Worm (Caenorhabditis elegans) whole organism, L4 larva: Measurements from ENCODE around the gene irld-7.
A peak's percentile ranks its signal among the peaks of the same experiment; 100 is the strongest.

ENCODE experiments used
- F44E2.7 ChIP-seq: fragments of 200-800 bp; sonication (Bioruptor generic); IDR thresholded peaks from 2 replicates; pipeline ENCODE4 v2.1.2; 2022; ENCODE audit warnings: missing genetic modification characterization, missing compliant biosample characterization
- F49E8.2 ChIP-seq: sonication (generic microtip); optimal IDR thresholded peaks from 2 replicates; lab custom pipeline; 2016; ENCODE audit warnings: missing compliant biosample characterization, mild to moderate bottlenecking, missing genetic modification characterization, borderline replicate concordance
- Y105C5A.15 ChIP-seq: fragments of 200-800 bp; sonication (Bioruptor generic); IDR thresholded peaks from 2 replicates; pipeline ENCODE4 v1.3.6; 2022; ENCODE audit warnings: missing genetic modification characterization, missing compliant biosample characterization
- Y48G9A.11 ChIP-seq: fragments of 200-800 bp; sonication (Bioruptor generic); IDR thresholded peaks from 2 replicates; pipeline ENCODE4 v1.3.6; 2022; ENCODE audit warnings: missing genetic modification reagents, missing genetic modification characterization, missing compliant biosample characterization
- arid-1 ChIP-seq: fragments of 200-800 bp; sonication (Bioruptor generic); conservative IDR thresholded peaks from 2 replicates; pipeline ENCODE4 v1.3.6; 2022; ENCODE audit warnings: missing genetic modification reagents, missing genetic modification characterization, missing compliant biosample characterization
- attf-4 ChIP-seq: sonication (generic microtip); optimal IDR thresholded peaks from 3 replicates; lab custom pipeline; 2017; ENCODE audit warnings: missing biosample characterization, missing genetic modification characterization
- ceh-62 ChIP-seq: sonication (generic microtip); optimal IDR thresholded peaks from 2 replicates; lab custom pipeline; 2017; ENCODE audit warnings: missing biosample characterization, missing genetic modification characterization
- ceh-82 ChIP-seq: sonication (generic microtip); optimal IDR thresholded peaks from 2 replicates; lab custom pipeline; 2017; ENCODE audit warnings: missing biosample characterization, missing genetic modification characterization
- daf-12 ChIP-seq: fragments of 150-350 bp; optimal IDR thresholded peaks from 2 replicates; lab custom pipeline; 2014; ENCODE audit warnings: missing biosample characterization, missing genetic modification reagents, missing genetic modification characterization
- daf-19 ChIP-seq: fragments of 200-800 bp; sonication (Bioruptor generic); conservative IDR thresholded peaks from 2 replicates; pipeline ENCODE4 v1.3.6; 2022; ENCODE audit warnings: missing genetic modification characterization, missing compliant biosample characterization
- dmd-6 ChIP-seq: fragments of 200-800 bp; sonication (Bioruptor generic); IDR thresholded peaks from 2 replicates; pipeline ENCODE4 v1.3.6; 2022; ENCODE audit warnings: missing genetic modification reagents, missing genetic modification characterization, missing compliant biosample characterization
- duxl-1 ChIP-seq: sonication (generic microtip); optimal IDR thresholded peaks from 2 replicates; lab custom pipeline; 2016; ENCODE audit warnings: mild to moderate bottlenecking, missing genetic modification characterization, moderate library complexity, missing compliant biosample characterization; ENCODE audit not compliant: poor library complexity
- dve-1 ChIP-seq: sonication (generic microtip); optimal IDR thresholded peaks from 2 replicates; lab custom pipeline; 2017; ENCODE audit warnings: antibody characterized with exemption, mild to moderate bottlenecking, missing genetic modification characterization, missing compliant biosample characterization; ENCODE audit not compliant: insufficient read depth
- hmg-1.1 ChIP-seq: fragments of 200-800 bp; sonication (Bioruptor generic); IDR thresholded peaks from 2 replicates; pipeline ENCODE4 v1.3.6; 2022; ENCODE audit warnings: missing genetic modification reagents, missing genetic modification characterization, missing compliant biosample characterization
- jun-1 ChIP-seq: fragments of 150-350 bp; optimal IDR thresholded peaks from 2 replicates; lab custom pipeline; 2014; ENCODE audit warnings: missing biosample characterization, missing genetic modification reagents, missing genetic modification characterization
- lim-7 ChIP-seq: fragments of 200-800 bp; sonication (Bioruptor generic); IDR thresholded peaks from 2 replicates; pipeline ENCODE4 v1.3.6; 2022; ENCODE audit warnings: missing genetic modification characterization, missing compliant biosample characterization
- lin-1 ChIP-seq: fragments of 200-800 bp; sonication (Bioruptor generic); IDR thresholded peaks from 2 replicates; pipeline ENCODE4 v1.3.6; 2022; ENCODE audit warnings: missing genetic modification reagents, missing genetic modification characterization, missing compliant biosample characterization
- lin-13 ChIP-seq: fragments of 150-350 bp; optimal IDR thresholded peaks from 2 replicates; lab custom pipeline; 2014; ENCODE audit warnings: missing biosample characterization, missing genetic modification reagents, missing genetic modification characterization
- lin-15B ChIP-seq: fragments of 150-350 bp; sonication (generic microtip); optimal IDR thresholded peaks from 3 replicates; lab custom pipeline; 2014; ENCODE audit warnings: missing biosample characterization, missing genetic modification characterization
- lin-29 ChIP-seq: fragments of 200-800 bp; sonication (Bioruptor generic); IDR thresholded peaks from 2 replicates; pipeline ENCODE4 v1.3.6; 2022; ENCODE audit warnings: missing genetic modification reagents, missing genetic modification characterization, missing compliant biosample characterization
- lin-38 ChIP-seq: fragments of 200-800 bp; sonication (Bioruptor generic); IDR thresholded peaks from 2 replicates; pipeline ENCODE4 v1.3.6; 2022; ENCODE audit warnings: missing genetic modification reagents, missing genetic modification characterization, missing compliant biosample characterization
- lir-3 ChIP-seq: sonication (generic microtip); optimal IDR thresholded peaks from 2 replicates; lab custom pipeline; 2016; ENCODE audit warnings: mild to moderate bottlenecking, missing genetic modification characterization, missing compliant biosample characterization
- lsy-2 ChIP-seq, 2 experiments: fragments of 150-350 bp in 1 of 2; sonication (generic microtip) in 1 of 2; optimal IDR thresholded peaks; 2 replicates each; lab custom pipeline; 2014 to 2017; ENCODE audit warnings: missing biosample characterization in 2 of 2, missing genetic modification characterization in 2 of 2
- madf-5 ChIP-seq, 2 experiments: fragments of 200-800 bp; sonication (Bioruptor generic); IDR thresholded peaks; 2 replicates each; pipeline ENCODE4 v1.3.6; 2022; ENCODE audit warnings: missing compliant biosample characterization in 2 of 2, missing genetic modification characterization in 2 of 2
- madf-9 ChIP-seq: fragments of 200-800 bp; sonication (Bioruptor generic); conservative IDR thresholded peaks from 2 replicates; pipeline ENCODE4 v1.3.6; 2022; ENCODE audit warnings: missing genetic modification reagents, missing genetic modification characterization, missing compliant biosample characterization
- mes-2 ChIP-seq: sonication (generic microtip); optimal IDR thresholded peaks from 2 replicates; lab custom pipeline; 2016; ENCODE audit warnings: missing genotype, mild to moderate bottlenecking, missing genetic modification characterization, missing compliant biosample characterization; ENCODE audit not compliant: poor library complexity, severe bottlenecking
- mxl-2 ChIP-seq: fragments of 200-800 bp; sonication (Bioruptor generic); conservative IDR thresholded peaks from 2 replicates; pipeline ENCODE4 v1.3.6; 2022; ENCODE audit warnings: missing genetic modification reagents, missing genetic modification characterization, missing compliant biosample characterization
- mxl-3 ChIP-seq: fragments of 200-800 bp; sonication (Bioruptor generic); optimal IDR thresholded peaks from 2 replicates; lab custom pipeline; 2018; ENCODE audit warnings: mild to moderate bottlenecking, missing genetic modification characterization, missing compliant biosample characterization
- nhr-102 ChIP-seq: sonication (generic microtip); optimal IDR thresholded peaks from 2 replicates; lab custom pipeline; 2016; ENCODE audit warnings: mild to moderate bottlenecking, missing genetic modification characterization, moderate library complexity, missing compliant biosample characterization
- nhr-237 ChIP-seq: sonication (generic microtip); optimal IDR thresholded peaks from 2 replicates; lab custom pipeline; 2017; ENCODE audit warnings: missing biosample characterization, missing genetic modification characterization
- nhr-25 ChIP-seq: sonication (generic microtip); optimal IDR thresholded peaks from 2 replicates; lab custom pipeline; 2017; ENCODE audit warnings: missing genetic modification characterization, mild to moderate bottlenecking, missing compliant biosample characterization, antibody characterized with exemption, moderate library complexity, borderline replicate concordance; ENCODE audit not compliant: insufficient read depth
- nhr-76 ChIP-seq: fragments of 150-350 bp; optimal IDR thresholded peaks from 2 replicates; lab custom pipeline; 2014; ENCODE audit warnings: missing biosample characterization, missing genetic modification characterization
- nhr-77 ChIP-seq: fragments of 150-350 bp; optimal IDR thresholded peaks from 2 replicates; lab custom pipeline; 2014; ENCODE audit warnings: missing biosample characterization, missing genetic modification characterization
- pha-4 ChIP-seq, 2 experiments: fragments of 150-350 bp in 1 of 2; fragments of 200-800 bp in 1 of 2; sonication (Bioruptor generic) in 1 of 2; IDR thresholded peaks in 1 of 2; optimal IDR thresholded peaks in 1 of 2; 2 replicates each; pipeline versions ENCODE4 v1.3.6 to Lab custom; 2014 to 2022; ENCODE audit warnings: missing genetic modification characterization in 2 of 2, missing genetic modification reagents in 2 of 2, missing biosample characterization in 1 of 2, missing compliant biosample characterization in 1 of 2
- pqm-1 ChIP-seq: sonication (generic microtip); optimal IDR thresholded peaks from 2 replicates; lab custom pipeline; 2017; ENCODE audit warnings: missing biosample characterization, missing genetic modification characterization
- saeg-2 ChIP-seq: fragments of 200-800 bp; sonication (Bioruptor generic); IDR thresholded peaks from 2 replicates; pipeline ENCODE4 v1.3.6; 2022; ENCODE audit warnings: missing genetic modification reagents, missing genetic modification characterization, missing compliant biosample characterization
- set-16 ChIP-seq: fragments of 200-800 bp; sonication (Bioruptor generic); IDR thresholded peaks from 2 replicates; pipeline ENCODE4 v1.3.6; 2022; ENCODE audit warnings: missing genetic modification reagents, missing genetic modification characterization, missing compliant biosample characterization
- skn-1 ChIP-seq: fragments of 150-350 bp; optimal IDR thresholded peaks from 2 replicates; lab custom pipeline; 2014; ENCODE audit warnings: missing biosample characterization, missing genetic modification characterization
- snpc-4 ChIP-seq: fragments of 150-350 bp; optimal IDR thresholded peaks from 2 replicates; lab custom pipeline; 2014; ENCODE audit warnings: missing biosample characterization, missing genetic modification characterization
- tra-1 ChIP-seq: fragments of 200-800 bp; sonication (Bioruptor generic); IDR thresholded peaks from 2 replicates; pipeline ENCODE4 v1.3.6; 2022; ENCODE audit warnings: missing genetic modification reagents, missing genetic modification characterization, missing compliant biosample characterization
- unc-130 ChIP-seq: sonication (generic microtip); optimal IDR thresholded peaks from 2 replicates; lab custom pipeline; 2016; ENCODE audit warnings: missing genetic modification reagents, missing genetic modification characterization, missing compliant biosample characterization
- unc-62 ChIP-seq, 3 experiments: fragments of 150-350 bp in 1 of 3; sonication (generic microtip); optimal IDR thresholded peaks in 2 of 3; peaks in 1 of 3; 1 replicate in 1 of 3; 2 replicates in 2 of 3; lab custom pipeline; 2014 to 2017; ENCODE audit warnings: missing biosample characterization in 3 of 3, missing genetic modification characterization in 3 of 3, missing genetic modification reagents in 3 of 3, missing genotype in 1 of 3
- zag-1 ChIP-seq: fragments of 150-350 bp; optimal IDR thresholded peaks from 2 replicates; lab custom pipeline; 2014; ENCODE audit warnings: missing biosample characterization, missing genetic modification characterization
- zip-11 ChIP-seq: fragments of 200-800 bp; sonication (Bioruptor generic); IDR thresholded peaks from 2 replicates; pipeline ENCODE4 v1.3.6; 2022; ENCODE audit warnings: missing genetic modification characterization, missing compliant biosample characterization
- zip-2 ChIP-seq: fragments of 150-350 bp; optimal IDR thresholded peaks from 2 replicates; lab custom pipeline; 2014; ENCODE audit warnings: missing biosample characterization, missing genetic modification characterization
- ztf-11 ChIP-seq: fragments of 150-350 bp; optimal IDR thresholded peaks from 2 replicates; lab custom pipeline; 2014; ENCODE audit warnings: missing biosample characterization, missing genetic modification characterization

irld-7 gene

DNA sequence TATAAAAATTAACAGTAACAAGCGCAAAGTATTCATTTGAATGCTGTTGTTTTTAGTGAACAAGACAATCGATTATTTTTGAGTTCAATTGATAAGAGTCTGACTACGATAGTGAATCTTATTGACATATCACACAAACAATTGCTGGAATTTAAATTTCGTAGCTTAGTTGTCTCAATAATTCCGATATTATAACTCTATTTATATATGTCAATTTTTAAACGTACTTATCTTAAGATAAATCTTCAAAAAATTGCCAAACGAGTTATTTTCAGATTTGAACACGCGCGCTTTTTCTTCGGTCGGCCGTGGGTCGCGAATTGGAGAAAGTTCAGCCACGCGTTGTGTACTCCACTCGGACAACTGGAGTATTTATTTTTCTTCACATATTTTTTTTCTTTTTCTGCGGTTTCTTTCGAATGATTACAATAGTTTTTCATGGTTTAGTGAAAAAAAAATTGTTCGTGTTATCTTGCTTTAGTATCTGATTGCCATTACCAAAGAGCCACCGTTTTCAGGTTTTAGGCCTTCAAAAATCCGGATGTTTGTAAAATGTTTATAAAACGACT lies 41.6 kb downstream of the irld-7 start, which contains the start of the genes cest-5.1 and C01B10.9 (continued):
- no peak for TF ChIP-seq lin-1 (GFP tag; lab: Robert Waterston, UW)
- no peak for TF ChIP-seq lin-15B (tag; lab: Kevin White, UChicago)
- TF ChIP-seq Y105C5A.15 (GFP tag; lab: Robert Waterston, UW), result no peak
- TF ChIP-seq mxl-3 (GFP tag; lab: Kevin White, UChicago), result no peak
- TF ChIP-seq ceh-82 (tag; lab: Kevin White, UChicago), result no peak
- TF ChIP-seq lin-38, result peak; percentile 74
- peak; percentile 49 for TF ChIP-seq dve-1 (tag; lab: Kevin White, UChicago)
- no peak for TF ChIP-seq saeg-2 (GFP tag; lab: Robert Waterston, UW)
- no peak for TF ChIP-seq madf-5 (GFP tag; IDR thresholded peaks at IDR 0.05; lab: Robert Waterston, UW)
- TF ChIP-seq unc-62 (GFP tag; optimal IDR thresholded peaks at IDR 0.05 in 1 of 2; lab: Kevin White, UChicago), result no peak
- no peak for TF ChIP-seq unc-62 (tag; optimal IDR thresholded peaks at IDR 0.05; lab: Kevin White, UChicago)
- peak in 1 of 2 experiments; percentile 79 for TF ChIP-seq lsy-2 (tag; optimal IDR thresholded peaks at IDR 0.05; lab: Kevin White, UChicago)
- TF ChIP-seq lin-29, result no peak
- TF ChIP-seq nhr-25 (tag; lab: Kevin White, UChicago), result no peak
- TF ChIP-seq tra-1, result no peak
- TF ChIP-seq nhr-102 (tag; lab: Kevin White, UChicago), result peak; percentile 33
- TF ChIP-seq Y48G9A.11 (GFP tag; lab: Robert Waterston, UW), result no peak
- TF ChIP-seq lir-3 (tag; lab: Kevin White, UChicago), result no peak
- TF ChIP-seq snpc-4 (tag; lab: Kevin White, UChicago), result peak; percentile 12
- peak; percentile 88 for TF ChIP-seq unc-130 (GFP tag; lab: Kevin White, UChicago)
- TF ChIP-seq zag-1 (tag; lab: Kevin White, UChicago), result no peak
- TF ChIP-seq daf-19 (GFP tag; lab: Robert Waterston, UW), result no peak
- no peak for TF ChIP-seq nhr-76 (tag; lab: Kevin White, UChicago)
- no peak for TF ChIP-seq arid-1 (GFP tag; lab: Robert Waterston, UW)
- no peak for TF ChIP-seq jun-1
- no peak for TF ChIP-seq daf-12 (tag; lab: Kevin White, UChicago)
- TF ChIP-seq pqm-1 (tag; lab: Kevin White, UChicago), result no peak
- no peak for TF ChIP-seq ceh-62 (tag; lab: Kevin White, UChicago)
- no peak for TF ChIP-seq F44E2.7 (GFP tag; lab: Robert Waterston, UW)
- peak; percentile 99 for TF ChIP-seq mes-2 (tag; lab: Kevin White, UChicago)
- TF ChIP-seq ztf-11 (tag; lab: Kevin White, UChicago), result no peak
- no peak for TF ChIP-seq hmg-1.1 (GFP tag; lab: Robert Waterston, UW)
- TF ChIP-seq nhr-237, result no peak
- TF ChIP-seq zip-2 (tag; lab: Kevin White, UChicago), result peak; percentile 4
- TF ChIP-seq skn-1 (tag; lab: Kevin White, UChicago), result no peak
- TF ChIP-seq madf-9, result 0 out of 2 replicates have a peak, but pooled peaks have one; percentile 31
- TF ChIP-seq dmd-6 (GFP tag; lab: Robert Waterston, UW), result peak; percentile 63
- peak; percentile 41 for TF ChIP-seq duxl-1 (tag; lab: Kevin White, UChicago)
- no peak for TF ChIP-seq lin-13
- TF ChIP-seq mxl-2 (GFP tag; lab: Robert Waterston, UW), result no peak
- no peak for TF ChIP-seq attf-4 (tag; lab: Kevin White, UChicago)
- TF ChIP-seq zip-11, result no peak
- TF ChIP-seq pha-4 (GFP tag; IDR thresholded peaks at IDR 0.05; lab: Robert Waterston, UW), result no peak
- no peak for TF ChIP-seq pha-4 (tag; optimal IDR thresholded peaks at IDR 0.05; lab: Kevin White, UChicago)
- TF ChIP-seq nhr-77 (tag; lab: Kevin White, UChicago), result no peak
- no peak for TF ChIP-seq set-16 (GFP tag; lab: Robert Waterston, UW)
- no peak for TF ChIP-seq lim-7 (GFP tag; lab: Robert Waterston, UW)
- no peak for TF ChIP-seq F49E8.2 (tag; lab: Kevin White, UChicago)
